Fruit fly (Drosophila melanogaster) whole organism, embryonic: Measurements from ENCODE around the gene NdufV3.

ENCODE experiments used
- Atf-2 ChIP-seq: fragments of 200-800 bp; sonication (Bioruptor generic); optimal IDR thresholded peaks from 2 replicates; lab custom pipeline; 2016; ENCODE audit warnings: missing biosample characterization, missing genetic modification characterization
- Atf3 ChIP-seq: fragments of 200-800 bp; sonication (Bioruptor generic); optimal IDR thresholded peaks from 3 replicates; lab custom pipeline; 2016; ENCODE audit warnings: missing biosample characterization, missing genetic modification characterization
- B-H1 ChIP-seq: fragments of 200-800 bp; sonication (Bioruptor generic); IDR thresholded peaks from 3 replicates; pipeline ENCODE4 v1.3.6; 2022; ENCODE audit warnings: missing biosample characterization, missing genetic modification characterization
- CG10209 ChIP-seq: fragments of 200-800 bp; sonication (Bioruptor generic); optimal IDR thresholded peaks from 3 replicates; lab custom pipeline; 2017; ENCODE audit warnings: missing biosample characterization, mild to moderate bottlenecking, missing genetic modification characterization, missing genetic modification reagents
- CG1024 ChIP-seq: fragments of 200-800 bp; sonication (Bioruptor generic); IDR thresholded peaks from 2 replicates; pipeline ENCODE4 v1.3.6; 2022; ENCODE audit warnings: missing biosample characterization, missing genetic modification characterization
- CG10979 ChIP-seq: fragments of 200-800 bp; sonication (Bioruptor generic); optimal IDR thresholded peaks from 2 replicates; lab custom pipeline; 2018; ENCODE audit warnings: missing biosample characterization, mild to moderate bottlenecking, missing genetic modification characterization, moderate library complexity
- CG11247 ChIP-seq: fragments of 200-800 bp; sonication (Bioruptor generic); IDR thresholded peaks from 2 replicates; pipeline ENCODE4 v1.3.6; 2022; ENCODE audit warnings: missing biosample characterization, missing genetic modification characterization
- CG14965 ChIP-seq: fragments of 200-800 bp; sonication (Bioruptor generic); optimal IDR thresholded peaks from 2 replicates; lab custom pipeline; 2016; ENCODE audit warnings: missing biosample characterization, missing genetic modification characterization, borderline replicate concordance
- CG17359 ChIP-seq: fragments of 200-800 bp; sonication (Bioruptor generic); optimal IDR thresholded peaks from 3 replicates; lab custom pipeline; 2018; ENCODE audit warnings: missing biosample characterization, mild to moderate bottlenecking, missing genetic modification characterization, moderate library complexity
- CG32532 ChIP-seq: fragments of 200-800 bp; sonication (Bioruptor generic); IDR thresholded peaks from 2 replicates; pipeline ENCODE4 v1.3.6; 2022; ENCODE audit warnings: missing biosample characterization, missing genetic modification characterization
- CG34376 ChIP-seq: fragments of 200-800 bp; sonication (Bioruptor generic); optimal IDR thresholded peaks from 2 replicates; lab custom pipeline; 2018; ENCODE audit warnings: missing biosample characterization, mild to moderate bottlenecking, missing genetic modification characterization
- CG3726 ChIP-seq: fragments of 200-800 bp; sonication (Bioruptor generic); IDR thresholded peaks from 3 replicates; pipeline ENCODE4, ENCODE4 v1.3.6; 2022; ENCODE audit warnings: missing biosample characterization, missing genetic modification characterization
- CG4282 ChIP-seq: fragments of 200-800 bp; sonication (Bioruptor generic); optimal IDR thresholded peaks from 2 replicates; lab custom pipeline; 2016; ENCODE audit warnings: missing biosample characterization, missing genetic modification characterization
- CG4360 ChIP-seq: fragments of 200-800 bp; sonication (Bioruptor generic); IDR thresholded peaks from 2 replicates; pipeline ENCODE4 v1.3.6; 2022; ENCODE audit warnings: missing biosample characterization, missing genetic modification characterization
- CG4730 ChIP-seq: fragments of 200-800 bp; sonication (Bioruptor generic); IDR thresholded peaks from 2 replicates; pipeline ENCODE4 v1.3.6; 2022; ENCODE audit warnings: missing biosample characterization, missing genetic modification characterization
- CG4820 ChIP-seq: fragments of 200-800 bp; sonication (Bioruptor generic); optimal IDR thresholded peaks from 3 replicates; lab custom pipeline; 2016; ENCODE audit warnings: missing biosample characterization, missing genetic modification characterization
- CG6654 ChIP-seq: fragments of 200-800 bp; sonication (Bioruptor generic); optimal IDR thresholded peaks from 2 replicates; lab custom pipeline; 2017; ENCODE audit warnings: missing biosample characterization, mild to moderate bottlenecking, missing genetic modification characterization
- CG6765 ChIP-seq: fragments of 200-800 bp; sonication (Bioruptor generic); optimal IDR thresholded peaks from 3 replicates; lab custom pipeline; 2017; ENCODE audit warnings: missing biosample characterization, mild to moderate bottlenecking, missing genetic modification characterization
- CG7271 ChIP-seq: fragments of 200-800 bp; sonication (Bioruptor generic); optimal IDR thresholded peaks from 2 replicates; lab custom pipeline; 2018; ENCODE audit warnings: missing biosample characterization, mild to moderate bottlenecking, missing genetic modification characterization, moderate library complexity
- CG7372 ChIP-seq: fragments of 200-800 bp; sonication (Bioruptor generic); IDR thresholded peaks from 2 replicates; pipeline ENCODE4 v1.3.6; 2022; ENCODE audit warnings: missing biosample characterization, missing genetic modification characterization
- CG8089 ChIP-seq: fragments of 200-800 bp; sonication (Bioruptor generic); optimal IDR thresholded peaks from 3 replicates; lab custom pipeline; 2016; ENCODE audit warnings: missing biosample characterization, missing genetic modification characterization
- CG8765 ChIP-seq: fragments of 200-800 bp; sonication (Bioruptor generic); IDR thresholded peaks from 2 replicates; pipeline ENCODE4 v1.3.6; 2022; ENCODE audit warnings: missing biosample characterization, missing genetic modification characterization
- CG8944 ChIP-seq: fragments of 200-800 bp; sonication (Bioruptor generic); optimal IDR thresholded peaks from 3 replicates; lab custom pipeline; 2016; ENCODE audit warnings: missing biosample characterization, missing genetic modification characterization
- E2f2 ChIP-seq: fragments of 200-800 bp; sonication (Bioruptor generic); IDR thresholded peaks from 2 replicates; pipeline ENCODE4 v1.3.6; 2022; ENCODE audit warnings: missing biosample characterization, missing genetic modification characterization
- HLH54F ChIP-seq: fragments of 200-800 bp; sonication (Bioruptor generic); optimal IDR thresholded peaks from 3 replicates; lab custom pipeline; 2016; ENCODE audit warnings: missing biosample characterization, missing genetic modification characterization
- Hmr ChIP-seq: fragments of 200-800 bp; sonication (Bioruptor generic); optimal IDR thresholded peaks from 3 replicates; lab custom pipeline; 2017; ENCODE audit warnings: mild to moderate bottlenecking, missing biosample characterization, missing genetic modification reagents, missing genetic modification characterization
- Hr3 ChIP-seq: fragments of 200-800 bp; sonication (Bioruptor generic); optimal IDR thresholded peaks from 3 replicates; lab custom pipeline; 2016; ENCODE audit warnings: missing biosample characterization, missing genetic modification characterization
- Mad ChIP-seq: fragments of 200-800 bp; sonication (Bioruptor generic); optimal IDR thresholded peaks from 2 replicates; lab custom pipeline; 2016; ENCODE audit warnings: missing biosample characterization, missing genetic modification characterization
- Myb ChIP-seq: fragments of 200-800 bp; sonication (Bioruptor generic); optimal IDR thresholded peaks from 2 replicates; lab custom pipeline; 2016; ENCODE audit warnings: missing biosample characterization, missing genetic modification characterization
- Opbp ChIP-seq: fragments of 200-800 bp; sonication (Bioruptor generic); IDR thresholded peaks from 3 replicates; pipeline ENCODE4 v1.3.6; 2022; ENCODE audit warnings: missing biosample characterization, missing genetic modification characterization; ENCODE audit not compliant: partially characterized antibody
- Spps ChIP-seq: fragments of 200-800 bp; sonication (Bioruptor generic); optimal IDR thresholded peaks from 2 replicates; lab custom pipeline; 2018; ENCODE audit warnings: missing biosample characterization, mild to moderate bottlenecking, missing genetic modification characterization
- Ssrp ChIP-seq: fragments of 200-800 bp; sonication (Bioruptor generic); optimal IDR thresholded peaks from 2 replicates; lab custom pipeline; 2018; ENCODE audit warnings: missing biosample characterization, mild to moderate bottlenecking, missing genetic modification characterization, moderate library complexity
- Trl ChIP-seq, 3 experiments: fragments of >200 bp in 2 of 3; fragments of 200-800 bp in 1 of 3; sonication (Bioruptor generic) in 1 of 3; optimal IDR thresholded peaks; 2 replicates in 1 of 3; 3 replicates in 2 of 3; lab custom pipeline; 2016 to 2017; ENCODE audit warnings: missing biosample characterization in 1 of 3, missing genetic modification characterization in 1 of 3
- aop ChIP-seq: fragments of 200-800 bp; sonication (Bioruptor generic); IDR thresholded peaks from 2 replicates; pipeline ENCODE4 v1.3.6; 2022; ENCODE audit warnings: missing biosample characterization, missing genetic modification characterization
- bigmax ChIP-seq: fragments of 200-800 bp; sonication (Bioruptor generic); optimal IDR thresholded peaks from 2 replicates; lab custom pipeline; 2018; ENCODE audit warnings: missing biosample characterization, mild to moderate bottlenecking, missing genetic modification characterization
- caup ChIP-seq: fragments of 200-800 bp; sonication (Bioruptor generic); optimal IDR thresholded peaks from 3 replicates; lab custom pipeline; 2017; ENCODE audit warnings: missing biosample characterization, mild to moderate bottlenecking, missing genetic modification characterization, moderate library complexity; ENCODE audit not compliant: severe bottlenecking
- dm ChIP-seq: fragments of 200-800 bp; sonication (Bioruptor generic); optimal IDR thresholded peaks from 3 replicates; lab custom pipeline; 2016; ENCODE audit warnings: missing biosample characterization, missing genetic modification characterization
- ems ChIP-seq: fragments of 200-800 bp; sonication (Bioruptor generic); optimal IDR thresholded peaks from 3 replicates; lab custom pipeline; 2016; ENCODE audit warnings: missing biosample characterization, missing genetic modification characterization
- fd102C ChIP-seq: fragments of 200-800 bp; sonication (Bioruptor generic); optimal IDR thresholded peaks from 2 replicates; lab custom pipeline; 2018; ENCODE audit warnings: missing biosample characterization, mild to moderate bottlenecking, missing genetic modification characterization, moderate library complexity
- fu2 ChIP-seq: fragments of 200-800 bp; sonication (Bioruptor generic); optimal IDR thresholded peaks from 2 replicates; lab custom pipeline; 2016; ENCODE audit warnings: missing biosample characterization, missing genetic modification characterization
- gsb-n ChIP-seq: fragments of 200-800 bp; sonication (Bioruptor generic); optimal IDR thresholded peaks from 3 replicates; lab custom pipeline; 2018; ENCODE audit warnings: missing biosample characterization, mild to moderate bottlenecking, missing genetic modification characterization
- onecut ChIP-seq: fragments of 200-800 bp; sonication (Bioruptor generic); IDR thresholded peaks from 2 replicates; pipeline ENCODE4 v1.3.6; 2022; ENCODE audit warnings: missing biosample characterization, missing genetic modification characterization
- pnt ChIP-seq: fragments of 200-800 bp; sonication (Bioruptor generic); optimal IDR thresholded peaks from 3 replicates; lab custom pipeline; 2016; ENCODE audit warnings: missing biosample characterization, missing genetic modification characterization
- prd ChIP-seq, 3 experiments: fragments of >200 bp in 2 of 3; fragments of 200-800 bp in 1 of 3; sonication (Bioruptor generic) in 1 of 3; optimal IDR thresholded peaks in 2 of 3; IDR thresholded peaks in 1 of 3; 2 replicates in 2 of 3; 3 replicates in 1 of 3; pipeline versions ENCODE4 v1.3.6 to Lab custom; 2017 to 2022; ENCODE audit warnings: missing biosample characterization in 1 of 3, missing genetic modification characterization in 1 of 3
- ranshi ChIP-seq: fragments of 200-800 bp; sonication (Bioruptor generic); IDR thresholded peaks from 2 replicates; pipeline ENCODE4 v1.3.6; 2022; ENCODE audit warnings: missing biosample characterization, missing genetic modification characterization
- sob ChIP-seq: fragments of 200-800 bp; sonication (Bioruptor generic); IDR thresholded peaks from 2 replicates; pipeline ENCODE4 v1.3.6; 2022; ENCODE audit warnings: missing biosample characterization, missing genetic modification characterization
- sug ChIP-seq: fragments of 200-800 bp; optimal IDR thresholded peaks from 2 replicates; lab custom pipeline; 2019; ENCODE audit warnings: missing biosample characterization, mild to moderate bottlenecking, missing genetic modification characterization, moderate library complexity
- tna ChIP-seq: fragments of 200-800 bp; sonication (Bioruptor generic); IDR thresholded peaks from 2 replicates; pipeline ENCODE4 v1.3.6; 2022; ENCODE audit warnings: missing biosample characterization, missing genetic modification characterization; ENCODE audit not compliant: partially characterized antibody
- tx ChIP-seq: fragments of 200-800 bp; sonication (Bioruptor generic); optimal IDR thresholded peaks from 2 replicates; lab custom pipeline; 2016; ENCODE audit warnings: missing biosample characterization, missing genetic modification characterization
- unpg ChIP-seq: fragments of 200-800 bp; sonication (Bioruptor generic); optimal IDR thresholded peaks from 3 replicates; lab custom pipeline; 2018; ENCODE audit warnings: missing biosample characterization, mild to moderate bottlenecking, missing genetic modification characterization, moderate library complexity

Gene NdufV3

dm6 chrX:11351351-11351750 is 1.6 kb downstream of the NdufV3 start (continued):
- TF ChIP-seq Atf-2 (peak; percentile 88), dm (GFP tag; lab: Kevin White, UChicago) (peak; percentile 84), sug (tag; lab: Kevin White, UChicago) (peak; percentile 82), Mad (peak; percentile 85), E2f2 (GFP tag; lab: Robert Waterston, UW) (peak; percentile 78), onecut (GFP tag; lab: Robert Waterston, UW) (peak; percentile 92), CG4820 (GFP tag; lab: Kevin White, UChicago) (peak; percentile 91), fd102C (GFP tag; lab: Kevin White, UChicago) (no peak), fu2 (GFP tag; lab: Kevin White, UChicago) (peak; percentile 74), caup (GFP tag; lab: Kevin White, UChicago) (peak; percentile 89), CG14965 (GFP tag; lab: Kevin White, UChicago) (peak; percentile 53), CG7271 (tag; lab: Kevin White, UChicago) (peak; percentile 54), prd (optimal IDR thresholded peaks at IDR 0.05; lab: Kevin White, UChicago) (no peak), prd (GFP tag; IDR thresholded peaks at IDR 0.05; lab: Robert Waterston, UW) (peak; percentile 97), CG6654 (GFP tag; lab: Kevin White, UChicago) (peak; percentile 77), CG4360 (GFP tag; lab: Robert Waterston, UW) (peak; percentile 79), pnt (GFP tag; lab: Kevin White, UChicago) (peak; percentile 95), CG8944 (GFP tag; lab: Kevin White, UChicago) (peak; percentile 92), CG34376 (GFP tag; lab: Kevin White, UChicago) (peak; percentile 72), aop (GFP tag; lab: Robert Waterston, UW) (peak; percentile 86), CG4730 (GFP tag; lab: Robert Waterston, UW) (peak; percentile 89), Opbp (GFP tag; lab: Robert Waterston, UW) (no peak), CG32532 (peak; percentile 96), Trl (optimal IDR thresholded peaks at IDR 0.05; lab: Kevin White, UChicago) (no peak), Trl (GFP tag; optimal IDR thresholded peaks at IDR 0.05; lab: Kevin White, UChicago) (peak; percentile 93), CG1024 (peak; percentile 93), ems (peak; percentile 91), Spps (tag; lab: Kevin White, UChicago) (peak; percentile 68), bigmax (peak; percentile 41), CG10209 (GFP tag; lab: Kevin White, UChicago) (peak; percentile 89), CG6765 (GFP tag; lab: Kevin White, UChicago) (peak; percentile 78), CG17359 (tag; lab: Kevin White, UChicago) (peak; percentile 95), CG10979 (peak; percentile 87), CG8089 (GFP tag; lab: Kevin White, UChicago) (peak; percentile 88), ranshi (GFP tag; lab: Robert Waterston, UW) (peak; percentile 96), CG8765 (GFP tag; lab: Robert Waterston, UW) (peak; percentile 93), CG4282 (GFP tag; lab: Kevin White, UChicago) (peak; percentile 58), CG3726 (GFP tag; lab: Robert Waterston, UW) (peak; percentile 92), Atf3 (peak; percentile 85), CG7372 (GFP tag; lab: Robert Waterston, UW) (peak; percentile 91), Hr3 (peak; percentile 89), Ssrp (tag; lab: Kevin White, UChicago) (peak; percentile 89), tx (GFP tag; lab: Kevin White, UChicago) (peak; percentile 89), Hmr (peak; percentile 92), sob (GFP tag; lab: Robert Waterston, UW) (peak; percentile 96), gsb-n (tag; lab: Kevin White, UChicago) (peak; percentile 81), tna (GFP tag; lab: Robert Waterston, UW) (0 out of 2 replicates have a peak, but pooled peaks have one; percentile 16), B-H1 (GFP tag; lab: Robert Waterston, UW) (peak; percentile 91), unpg (GFP tag; lab: Kevin White, UChicago) (peak; percentile 95), HLH54F (GFP tag; lab: Kevin White, UChicago) (peak; percentile 92), Myb (GFP tag; lab: Kevin White, UChicago) (peak; percentile 82), CG11247 (GFP tag; lab: Robert Waterston, UW) (peak; percentile 94)
